Worm (Caenorhabditis elegans): ENCODE results near the gene ZC513.2.

Gene ZC513.2

ce11 chrV:8069637-8070036 is 15.4 kb downstream of the ZC513.2 start, which contains the start of gene str-143:
Gene str-143 (minus strand): TSS chrV:8069737.
- TF ChIP-seq ceh-9 (tag; optimal IDR thresholded peaks at IDR 0.05) = no peak
- TF ChIP-seq fos-1 (tag; optimal IDR thresholded peaks at IDR 0.05) = no peak
- TF ChIP-seq nhr-28 (tag; optimal IDR thresholded peaks at IDR 0.05) = no peak
- TF ChIP-seq pha-4 (tag; optimal IDR thresholded peaks at IDR 0.05) = no peak
- TF ChIP-seq nhr-237 (tag; optimal IDR thresholded peaks at IDR 0.05) = no peak
- TF ChIP-seq elt-3 (tag; optimal IDR thresholded peaks at IDR 0.05) = no peak
- TF ChIP-seq eor-1 (tag; optimal IDR thresholded peaks at IDR 0.05) = no peak
- TF ChIP-seq fkh-10 (GFP tag; optimal IDR thresholded peaks at IDR 0.05) = no peak
- TF ChIP-seq nhr-77 (tag; optimal IDR thresholded peaks at IDR 0.05) = no peak
- TF ChIP-seq ztf-11 (tag; optimal IDR thresholded peaks at IDR 0.05) = no peak
- TF ChIP-seq ceh-16 (tag; optimal IDR thresholded peaks at IDR 0.05) = no peak
- TF ChIP-seq egl-27 (tag; optimal IDR thresholded peaks at IDR 0.05) = no peak
- no peak for TF ChIP-seq tbx-2 (tag; optimal IDR thresholded peaks at IDR 0.05)
- no peak for TF ChIP-seq jun-1 (tag; optimal IDR thresholded peaks at IDR 0.05)
- TF ChIP-seq ceh-82 (tag; optimal IDR thresholded peaks at IDR 0.05) = no peak
- no peak for TF ChIP-seq unc-62 (GFP tag; optimal IDR thresholded peaks at IDR 0.05)
- no peak for TF ChIP-seq nhr-12 (tag; optimal IDR thresholded peaks at IDR 0.05)
- no peak for TF ChIP-seq ceh-28 (tag; optimal IDR thresholded peaks at IDR 0.05)
- no peak for TF ChIP-seq ZK546.5 (tag; optimal IDR thresholded peaks at IDR 0.05)

ce11 chrV:8072047-8072446 is 17.8 kb downstream of the ZC513.2 start, which contains the start of gene str-144:
Gene str-144 (minus strand): TSS chrV:8072147.
- TF ChIP-seq fkh-10 (GFP tag; optimal IDR thresholded peaks at IDR 0.05) = no peak
- no peak for TF ChIP-seq zag-1 (tag; optimal IDR thresholded peaks at IDR 0.05)
- no peak for TF ChIP-seq fkh-2 (tag; optimal IDR thresholded peaks at IDR 0.05)
- TF ChIP-seq nfya-1 (tag; optimal IDR thresholded peaks at IDR 0.05; ENCODE audit: insufficient read depth) = no peak
- no peak for TF ChIP-seq aly-2 (tag; optimal IDR thresholded peaks at IDR 0.05)
- no peak for TF ChIP-seq pha-4 (tag; optimal IDR thresholded peaks at IDR 0.05)
- no peak for TF ChIP-seq elt-2 (tag; optimal IDR thresholded peaks at IDR 0.05)
- TF ChIP-seq nhr-23 (tag; optimal IDR thresholded peaks at IDR 0.05) = no peak
- TF ChIP-seq daf-12 (tag; optimal IDR thresholded peaks at IDR 0.05) = no peak
- no peak for TF ChIP-seq nhr-77 (tag; optimal IDR thresholded peaks at IDR 0.05)
- no peak for TF ChIP-seq ceh-28 (tag; optimal IDR thresholded peaks at IDR 0.05)
- no peak for TF ChIP-seq ceh-82 (tag; optimal IDR thresholded peaks at IDR 0.05)
- TF ChIP-seq unc-62 (GFP tag; optimal IDR thresholded peaks at IDR 0.05) = no peak
- no peak for TF ChIP-seq nhr-76 (tag; optimal IDR thresholded peaks at IDR 0.05)

ce11 chrV:8073162-8073561 is 18.9 kb downstream of the ZC513.2 start:
- peak; percentile 36 to 82 (median 53) for TF ChIP-seq elt-3 (tag; optimal IDR thresholded peaks at IDR 0.05)
- peak; percentile 40 for TF ChIP-seq ceh-28 (tag; optimal IDR thresholded peaks at IDR 0.05)
- no peak for TF ChIP-seq hmg-11 (tag; optimal IDR thresholded peaks at IDR 0.05)
- TF ChIP-seq egl-27 (tag; optimal IDR thresholded peaks at IDR 0.05) = peak; percentile 39
- TF ChIP-seq elt-2 (tag; optimal IDR thresholded peaks at IDR 0.05) = no peak
- TF ChIP-seq nhr-23 (tag; optimal IDR thresholded peaks at IDR 0.05) = peak; percentile 62
- peak; percentile 48 for TF ChIP-seq nhr-43 (tag; optimal IDR thresholded peaks at IDR 0.05; ENCODE audit: poor library complexity, severe bottlenecking)
- TF ChIP-seq ZK546.5 (tag; optimal IDR thresholded peaks at IDR 0.05) = no peak
- peak; percentile 26 for TF ChIP-seq nhr-25 (tag; optimal IDR thresholded peaks at IDR 0.05)

- TF ChIP-seq nfya-1 (tag; optimal IDR thresholded peaks at IDR 0.05; ENCODE audit: insufficient read depth) = no peak
- TF ChIP-seq elt-3 (tag; optimal IDR thresholded peaks at IDR 0.05) = no peak
- TF ChIP-seq mdl-1 (tag; optimal IDR thresholded peaks at IDR 0.05) = no peak
- no peak for TF ChIP-seq nhr-77 (tag; optimal IDR thresholded peaks at IDR 0.05)
- TF ChIP-seq tbx-2 (tag; optimal IDR thresholded peaks at IDR 0.05) = no peak
- TF ChIP-seq unc-39 (tag; optimal IDR thresholded peaks at IDR 0.05) = no peak
- no peak for TF ChIP-seq R02D3.7 (tag; optimal IDR thresholded peaks at IDR 0.05)
- TF ChIP-seq lin-39 (tag; optimal IDR thresholded peaks at IDR 0.05) = no peak
- TF ChIP-seq nhr-25 (tag; optimal IDR thresholded peaks at IDR 0.05) = no peak
- no peak for TF ChIP-seq nhr-237 (tag; optimal IDR thresholded peaks at IDR 0.05)
- no peak for TF ChIP-seq nhr-43 (tag; optimal IDR thresholded peaks at IDR 0.05; ENCODE audit: poor library complexity, severe bottlenecking)
- no peak for TF ChIP-seq nhr-11 (tag; optimal IDR thresholded peaks at IDR 0.05)
Observed at ce11 chrV:8075712-8076111, 21.5 kb downstream of the ZC513.2 start, which contains the start of gene catp-3. Gene catp-3 (plus strand): TSS chrV:8076012.
